Fruit fly (Drosophila melanogaster): ENCODE results near the gene CG15580.

CG15580 gene

DNA sequence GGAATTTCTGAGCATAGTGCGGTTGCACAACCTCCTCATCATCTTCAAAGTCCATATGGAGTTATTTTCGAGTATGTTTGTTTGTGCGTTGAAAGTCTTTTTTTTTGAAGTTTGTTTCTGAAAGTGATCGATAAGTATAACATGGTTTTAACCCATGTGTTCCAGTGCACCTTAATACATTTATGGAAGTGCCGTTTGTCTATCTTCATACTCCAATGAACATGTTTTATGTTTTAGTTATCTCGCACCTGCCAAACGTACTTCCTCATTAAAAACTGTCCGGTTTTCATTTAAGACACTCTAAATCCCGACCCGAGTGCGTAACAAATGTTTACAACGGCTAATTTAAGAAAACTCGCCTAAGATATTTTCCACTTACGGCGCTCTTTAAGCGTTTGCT, at the start of gene CG15580:
Gene CG15580, minus strand, starts transcription at position 101 of the 400 bp plus-strand sequence.
- TF ChIP-seq CG2712 (tag; optimal IDR thresholded peaks at IDR 0.05): no peak
- TF ChIP-seq insv (GFP tag; optimal IDR thresholded peaks at IDR 0.05): no peak
- no peak for TF ChIP-seq sna (GFP tag; IDR thresholded peaks at IDR 0.05; ENCODE audit: partially characterized antibody)
- no peak for TF ChIP-seq ftz-f1 (GFP tag; optimal IDR thresholded peaks at IDR 0.05)
- TF ChIP-seq lov (optimal IDR thresholded peaks at IDR 0.05): no peak
- TF ChIP-seq lov (GFP tag; IDR thresholded peaks at IDR 0.05): no peak
- no peak for TF ChIP-seq CG4854 (GFP tag; optimal IDR thresholded peaks at IDR 0.05)

- TF ChIP-seq gem (tag; optimal IDR thresholded peaks at IDR 0.05): peak; percentile 16
- peak; percentile 38; the same call in 1 of the 3 replicates for TF ChIP-seq CG17361 (GFP tag; IDR thresholded peaks at IDR 0.05)
- peak; percentile 9 for TF ChIP-seq dmrt99B (tag; optimal IDR thresholded peaks at IDR 0.05)
- peak; percentile 2 for TF ChIP-seq grau (tag; optimal IDR thresholded peaks at IDR 0.05)
- 0 out of 2 replicates have a peak, but pooled peaks have one; percentile 27 for TF ChIP-seq CG31441 (GFP tag; IDR thresholded peaks at IDR 0.05)
- TF ChIP-seq CG11504 (tag; optimal IDR thresholded peaks at IDR 0.05): peak; percentile 28
- peak; percentile 20 for TF ChIP-seq Sox100B (GFP tag; optimal IDR thresholded peaks at IDR 0.05)
- no peak for TF ChIP-seq Dll (GFP tag; IDR thresholded peaks at IDR 0.05; ENCODE audit: partially characterized antibody)
- TF ChIP-seq PHDP (tag; optimal IDR thresholded peaks at IDR 0.05): peak; percentile 5
- peak; percentile 89 for TF ChIP-seq CG13894 (tag; optimal IDR thresholded peaks at IDR 0.05)
- TF ChIP-seq eve (GFP tag; optimal IDR thresholded peaks at IDR 0.05): peak in 1 of 2 experiments; percentile 29
- TF ChIP-seq toy (GFP tag; IDR thresholded peaks at IDR 0.05): no peak
- peak; percentile 95 for TF ChIP-seq CG15514 (GFP tag; optimal IDR thresholded peaks at IDR 0.05)
- peak in 1 of 2 experiments; percentile 35 for TF ChIP-seq Hr51 (GFP tag; optimal IDR thresholded peaks at IDR 0.05)
- TF ChIP-seq ham (GFP tag; IDR thresholded peaks at IDR 0.05): no peak
- TF ChIP-seq Six4 (GFP tag; optimal IDR thresholded peaks at IDR 0.05): no peak
- no peak for TF ChIP-seq CG17359 (tag; optimal IDR thresholded peaks at IDR 0.05)
- TF ChIP-seq CG7839 (tag; optimal IDR thresholded peaks at IDR 0.05): peak; percentile 2
- no peak for TF ChIP-seq Bdp1 (GFP tag; optimal IDR thresholded peaks at IDR 0.05)
- TF ChIP-seq bsh (GFP tag; optimal IDR thresholded peaks at IDR 0.05): peak in 1 of 2 experiments; percentile 25
- TF ChIP-seq Awh (GFP tag; IDR thresholded peaks at IDR 0.05): no peak
- 0 out of 2 replicates have a peak, but pooled peaks have one; percentile 4 for TF ChIP-seq CG9932 (GFP tag; IDR thresholded peaks at IDR 0.05)
Measured at dm6 chr3R:6106711-6107110, 49.4 kb upstream of the CG15580 start.

DNA sequence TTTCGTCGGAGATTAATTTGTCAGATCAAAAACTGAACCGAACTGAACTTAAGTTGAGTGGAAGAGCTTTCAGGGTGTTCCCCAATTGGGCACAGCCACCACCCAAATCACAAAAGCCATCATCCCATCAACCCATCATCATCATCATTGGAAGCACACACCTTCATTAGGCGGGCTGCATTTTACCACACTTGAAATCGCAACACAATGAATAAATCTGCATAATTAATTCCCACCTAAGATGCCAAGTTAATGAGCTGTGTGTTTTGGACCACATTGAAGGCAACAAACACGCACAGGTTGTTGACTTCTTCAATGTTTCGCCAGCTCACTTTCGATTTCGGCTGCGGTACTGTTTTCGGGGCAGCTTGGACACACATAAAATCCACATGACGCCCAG, 47.8 kb upstream of the CG15580 start:
- TF ChIP-seq Pdp1 (GFP tag; optimal IDR thresholded peaks at IDR 0.05) (no peak), NK7.1 (GFP tag; optimal IDR thresholded peaks at IDR 0.05) (no peak), CG18764 (GFP tag; optimal IDR thresholded peaks at IDR 0.05) (no peak), Nf-YA (GFP tag; IDR thresholded peaks at IDR 0.05) (no peak), oc (tag; optimal IDR thresholded peaks at IDR 0.05) (peak; percentile 25), eve (GFP tag; optimal IDR thresholded peaks at IDR 0.05) (no peak), Blimp-1 (GFP tag; optimal IDR thresholded peaks at IDR 0.05) (peak; percentile 30), CG18011 (GFP tag; optimal IDR thresholded peaks at IDR 0.05) (no peak), CG17361 (GFP tag; IDR thresholded peaks at IDR 0.05) (no peak), Awh (GFP tag; IDR thresholded peaks at IDR 0.05) (peak; percentile 92), TFAM (GFP tag; optimal IDR thresholded peaks at IDR 0.05) (no peak), PHDP (tag; optimal IDR thresholded peaks at IDR 0.05) (no peak), vnd (GFP tag; IDR thresholded peaks at IDR 0.05; ENCODE audit: partially characterized antibody) (no peak), CTCF (GFP tag; optimal IDR thresholded peaks at IDR 0.05) (no peak), CG32772 (GFP tag; IDR thresholded peaks at IDR 0.05) (no peak), Opbp (GFP tag; IDR thresholded peaks at IDR 0.05; ENCODE audit: partially characterized antibody) (no peak), wek (GFP tag; optimal IDR thresholded peaks at IDR 0.05) (no peak), Sry-β (GFP tag; optimal IDR thresholded peaks at IDR 0.05) (no peak), scrt (GFP tag; optimal IDR thresholded peaks at IDR 0.05) (no peak), eyg (GFP tag; optimal IDR thresholded peaks at IDR 0.05) (no peak), cato (GFP tag; optimal IDR thresholded peaks at IDR 0.05; ENCODE audit: borderline replicate concordance) (no peak), tll (GFP tag; optimal IDR thresholded peaks at IDR 0.05) (no peak), Drgx (GFP tag; IDR thresholded peaks at IDR 0.05) (no peak)

Measured in whole organism, embryonic.